Worm (Caenorhabditis elegans) whole organism, early embryonic: ENCODE measurements around the gene Y62F5A.10.
"Not testable (repeated sequence)": the region's sequence is repeated elsewhere in the genome, so short reads cannot be mapped to it uniquely, and the experiment has no call there.

Source experiments
- B0310.2 ChIP-seq: sonication (generic microtip); optimal IDR thresholded peaks from 2 replicates; lab custom pipeline; 2016; ENCODE audit warnings: mild to moderate bottlenecking, missing genetic modification characterization, missing compliant biosample characterization
- aly-1 ChIP-seq: sonication (generic microtip); optimal IDR thresholded peaks from 2 replicates; lab custom pipeline; 2016; ENCODE audit warnings: missing genetic modification characterization, missing compliant biosample characterization
- ama-1 ChIP-seq: fragments of 150-350 bp; optimal IDR thresholded peaks from 2 replicates; lab custom pipeline; 2014
- sea-1 ChIP-seq: fragments of 200-800 bp; sonication (Bioruptor generic); conservative IDR thresholded peaks from 2 replicates; pipeline ENCODE4 v1.3.6; 2022; ENCODE audit warnings: missing genetic modification characterization, missing compliant biosample characterization
- tra-4 ChIP-seq: sonication (generic microtip); optimal IDR thresholded peaks from 2 replicates; lab custom pipeline; 2017; ENCODE audit warnings: missing genetic modification characterization, missing compliant biosample characterization

DNA sequence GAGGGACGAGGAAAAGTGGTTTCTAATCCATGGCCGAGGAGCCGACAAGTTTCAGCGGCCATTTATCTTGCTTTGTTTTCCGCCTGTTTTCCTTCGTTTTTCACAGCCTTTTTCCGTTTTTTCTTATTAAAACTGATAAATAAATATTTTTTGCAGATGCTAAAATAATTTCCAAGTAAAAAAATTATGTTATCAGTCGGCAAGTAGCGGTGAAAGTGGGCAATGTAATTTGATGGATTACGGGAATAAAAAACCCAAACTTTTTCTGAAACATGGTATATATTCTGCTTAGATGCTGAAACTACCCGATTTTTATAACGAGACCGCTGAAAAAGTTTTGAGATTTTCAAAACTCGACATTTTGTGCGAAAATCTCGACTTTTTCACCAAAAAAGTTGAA, 30.6 kb downstream of the Y62F5A.10 start, which contains the start of gene dhgd-1:
- not testable (repeated sequence) for TF ChIP-seq ama-1 (lab: Kevin White, UChicago); tra-4 (tag; lab: Kevin White, UChicago); B0310.2; sea-1 (GFP tag; lab: Robert Waterston, UW); aly-1
